Fruit fly (Drosophila melanogaster): ENCODE measurements around the gene CG9630.

DNA sequence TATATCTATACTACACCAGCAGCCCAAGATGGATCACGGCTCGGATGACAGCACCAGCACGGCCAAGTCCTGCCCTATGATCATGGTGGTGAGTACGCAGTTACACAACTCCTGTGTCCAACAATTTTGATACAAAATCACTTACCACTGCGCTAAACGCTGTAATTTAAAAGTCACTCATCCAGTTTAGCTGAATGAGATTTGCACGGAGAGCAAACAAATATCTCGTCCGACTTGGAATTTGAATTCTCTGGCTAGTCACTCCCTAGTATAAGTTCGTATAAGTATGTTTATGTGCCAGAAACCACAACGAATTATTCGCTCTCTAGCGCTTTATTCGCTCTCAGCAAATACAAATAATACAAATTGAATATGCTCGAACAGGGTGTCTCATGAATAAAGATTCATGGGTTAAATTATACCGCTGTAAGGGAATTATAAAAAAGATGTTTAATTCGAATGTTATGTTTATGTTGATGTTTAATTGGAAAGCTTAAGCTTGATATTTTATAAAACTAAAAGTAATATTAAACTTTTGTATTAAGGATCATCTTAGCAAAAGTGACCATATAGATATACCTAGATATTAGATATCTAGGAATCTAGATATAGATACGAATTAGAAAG, 48.1 kb upstream of the CG9630 start:
- no peak for TF ChIP-seq lola (GFP tag; optimal IDR thresholded peaks at IDR 0.05)
- TF ChIP-seq Hnf4 (GFP tag; optimal IDR thresholded peaks at IDR 0.05), result no peak
- no peak for TF ChIP-seq woc (GFP tag; optimal IDR thresholded peaks at IDR 0.05)
- no peak for TF ChIP-seq Hr83 (GFP tag; optimal IDR thresholded peaks at IDR 0.05; ENCODE audit: poor library complexity, severe bottlenecking)
- TF ChIP-seq br (GFP tag; optimal IDR thresholded peaks at IDR 0.05), result no peak

All from whole organism, wandering third instar larva.